Worm (Caenorhabditis elegans) whole organism, mixed stage, embryonic: ENCODE measurements around the gene ztf-31.

Experiments used
- M03D4.4 ChIP-seq: sonication (generic microtip); optimal IDR thresholded peaks from 2 replicates; lab custom pipeline; 2017; ENCODE audit warnings: mild to moderate bottlenecking, missing genetic modification characterization, missing compliant biosample characterization
- bed-3 ChIP-seq: fragments of 200-800 bp; sonication (Bioruptor generic); optimal IDR thresholded peaks from 3 replicates; lab custom pipeline; 2018; ENCODE audit warnings: mild to moderate bottlenecking, missing genetic modification characterization, moderate library complexity, missing compliant biosample characterization
- blmp-1 ChIP-seq: fragments of 150-350 bp; optimal IDR thresholded peaks from 2 replicates; lab custom pipeline; 2014; ENCODE audit warnings: missing biosample characterization, missing genetic modification characterization
- ceh-39 ChIP-seq: fragments of 150-350 bp; optimal IDR thresholded peaks from 2 replicates; lab custom pipeline; 2014; ENCODE audit warnings: missing biosample characterization, missing genetic modification characterization
- ceh-43 ChIP-seq: fragments of 200-800 bp; sonication (Bioruptor generic); optimal IDR thresholded peaks from 2 replicates; lab custom pipeline; 2018; ENCODE audit warnings: mild to moderate bottlenecking, missing genetic modification characterization, moderate library complexity, missing compliant biosample characterization
- ceh-83 ChIP-seq: fragments of 200-800 bp; sonication (Bioruptor generic); optimal IDR thresholded peaks from 2 replicates; lab custom pipeline; 2018; ENCODE audit warnings: mild to moderate bottlenecking, missing genetic modification characterization, missing compliant biosample characterization
- ces-1 ChIP-seq: fragments of 150-350 bp; optimal IDR thresholded peaks from 2 replicates; lab custom pipeline; 2014; ENCODE audit warnings: missing biosample characterization, missing genetic modification reagents, missing genetic modification characterization
- elt-1 ChIP-seq: sonication (generic microtip); optimal IDR thresholded peaks from 2 replicates; lab custom pipeline; 2017; ENCODE audit warnings: missing genetic modification characterization, mild to moderate bottlenecking, missing compliant biosample characterization, antibody characterized with exemption, moderate library complexity, borderline replicate concordance; ENCODE audit not compliant: insufficient read depth
- elt-3 ChIP-seq: fragments of 150-350 bp; optimal IDR thresholded peaks from 2 replicates; lab custom pipeline; 2014; ENCODE audit warnings: missing biosample characterization, missing genetic modification characterization
- flh-1 ChIP-seq: fragments of 200-800 bp; sonication (Bioruptor generic); optimal IDR thresholded peaks from 2 replicates; lab custom pipeline; 2018; ENCODE audit warnings: mild to moderate bottlenecking, missing genetic modification characterization, moderate library complexity, missing compliant biosample characterization
- ham-2 ChIP-seq: fragments of 200-800 bp; sonication (Bioruptor generic); optimal IDR thresholded peaks from 2 replicates; lab custom pipeline; 2018; ENCODE audit warnings: mild to moderate bottlenecking, missing genetic modification characterization, missing compliant biosample characterization
- hlh-1 ChIP-seq: fragments of 150-350 bp; optimal IDR thresholded peaks from 2 replicates; lab custom pipeline; 2014; ENCODE audit warnings: missing biosample characterization, missing genetic modification reagents, missing genetic modification characterization
- lin-13 ChIP-seq: fragments of 150-350 bp; optimal IDR thresholded peaks from 2 replicates; lab custom pipeline; 2014; ENCODE audit warnings: missing biosample characterization, missing genetic modification characterization
- lin-32 ChIP-seq: fragments of 200-800 bp; sonication (Bioruptor generic); optimal IDR thresholded peaks from 2 replicates; lab custom pipeline; 2018; ENCODE audit warnings: mild to moderate bottlenecking, missing genetic modification characterization, missing compliant biosample characterization
- lsy-2 ChIP-seq: fragments of 150-350 bp; optimal IDR thresholded peaks from 2 replicates; lab custom pipeline; 2014; ENCODE audit warnings: missing biosample characterization, missing genetic modification characterization
- mab-5 ChIP-seq: fragments of 150-350 bp; optimal IDR thresholded peaks from 2 replicates; lab custom pipeline; 2014; ENCODE audit warnings: missing biosample characterization, missing genetic modification characterization
- mep-1 ChIP-seq: fragments of 150-350 bp; optimal IDR thresholded peaks from 2 replicates; lab custom pipeline; 2017; ENCODE audit warnings: missing biosample characterization, missing genetic modification reagents, missing genetic modification characterization, inconsistent platforms
- mls-2 ChIP-seq: sonication (generic microtip); optimal IDR thresholded peaks from 2 replicates; lab custom pipeline; 2016; ENCODE audit warnings: mild to moderate bottlenecking, missing genetic modification characterization, moderate library complexity, missing compliant biosample characterization
- nhr-12 ChIP-seq: fragments of 150-350 bp; optimal IDR thresholded peaks from 2 replicates; lab custom pipeline; 2014; ENCODE audit warnings: missing biosample characterization, missing genetic modification characterization
- nhr-2 ChIP-seq: fragments of 150-350 bp; optimal IDR thresholded peaks from 2 replicates; lab custom pipeline; 2014; ENCODE audit warnings: missing biosample characterization, missing genetic modification characterization
- nhr-237 ChIP-seq: fragments of 150-350 bp; optimal IDR thresholded peaks from 2 replicates; lab custom pipeline; 2014; ENCODE audit warnings: missing biosample characterization, missing genetic modification characterization
- nhr-28 ChIP-seq: fragments of 150-350 bp; optimal IDR thresholded peaks from 2 replicates; lab custom pipeline; 2014; ENCODE audit warnings: missing biosample characterization, missing genetic modification characterization
- nhr-76 ChIP-seq: sonication (generic microtip); optimal IDR thresholded peaks from 2 replicates; lab custom pipeline; 2017; ENCODE audit warnings: missing biosample characterization, missing genetic modification characterization
- pha-4 ChIP-seq: fragments of 150-350 bp; optimal IDR thresholded peaks from 2 replicates; lab custom pipeline; 2018; ENCODE audit warnings: missing biosample characterization, missing genetic modification reagents, missing genetic modification characterization
- sem-2 ChIP-seq: fragments of 200-800 bp; sonication (Bioruptor generic); optimal IDR thresholded peaks from 2 replicates; lab custom pipeline; 2018; ENCODE audit warnings: mild to moderate bottlenecking, missing genetic modification characterization, missing compliant biosample characterization
- snpc-4 ChIP-seq: fragments of 150-350 bp; optimal IDR thresholded peaks from 2 replicates; lab custom pipeline; 2014; ENCODE audit warnings: missing biosample characterization, missing genetic modification characterization
- sptf-1 ChIP-seq: sonication (generic microtip); optimal IDR thresholded peaks from 2 replicates; lab custom pipeline; 2017; ENCODE audit warnings: mild to moderate bottlenecking, missing genetic modification characterization, moderate library complexity, missing compliant biosample characterization
- tbx-8 ChIP-seq: fragments of 200-800 bp; sonication (Bioruptor generic); optimal IDR thresholded peaks from 2 replicates; lab custom pipeline; 2018; ENCODE audit warnings: mild to moderate bottlenecking, missing genetic modification characterization, moderate library complexity, missing compliant biosample characterization
- unc-120 ChIP-seq: sonication (generic microtip); optimal IDR thresholded peaks from 2 replicates; lab custom pipeline; 2017; ENCODE audit warnings: missing genetic modification characterization, missing compliant biosample characterization; ENCODE audit not compliant: poor library complexity, severe bottlenecking
- unc-39 ChIP-seq: fragments of 150-350 bp; optimal IDR thresholded peaks from 2 replicates; lab custom pipeline; 2014; ENCODE audit warnings: missing biosample characterization, missing genetic modification characterization
- unc-62 ChIP-seq: fragments of 150-350 bp; optimal IDR thresholded peaks from 2 replicates; lab custom pipeline; 2014; ENCODE audit warnings: missing biosample characterization, missing genetic modification reagents, missing genetic modification characterization
- zip-8 ChIP-seq: fragments of 150-350 bp; optimal IDR thresholded peaks from 2 replicates; lab custom pipeline; 2014; ENCODE audit warnings: missing biosample characterization, missing genetic modification characterization
- ztf-11 ChIP-seq: fragments of 150-350 bp; optimal IDR thresholded peaks from 2 replicates; lab custom pipeline; 2014; ENCODE audit warnings: missing biosample characterization, missing genetic modification characterization

The ztf-31 gene

DNA sequence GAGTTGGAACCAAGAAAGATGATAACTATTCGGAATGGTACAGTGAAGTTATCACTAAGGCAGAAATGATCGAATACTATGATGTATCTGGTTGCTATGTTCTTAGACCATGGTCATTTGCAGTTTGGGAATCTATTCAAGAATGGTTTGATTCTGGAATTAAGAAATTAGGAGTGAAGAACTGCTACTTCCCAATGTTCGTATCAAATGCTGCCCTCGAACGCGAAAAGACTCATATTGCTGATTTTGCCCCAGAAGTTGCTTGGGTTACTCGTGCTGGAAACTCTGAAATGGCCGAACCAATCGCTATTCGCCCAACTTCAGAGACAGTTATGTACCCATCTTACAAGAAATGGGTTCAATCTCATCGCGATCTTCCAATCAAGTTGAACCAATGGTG lies 1.7 kb upstream of the ztf-31 start:
- no peak for TF ChIP-seq hlh-1
- TF ChIP-seq ham-2 (GFP tag; lab: Kevin White, UChicago) = no peak
- no peak for TF ChIP-seq tbx-8 (GFP tag; lab: Kevin White, UChicago)
- no peak for TF ChIP-seq ztf-11 (tag; lab: Kevin White, UChicago)

DNA sequence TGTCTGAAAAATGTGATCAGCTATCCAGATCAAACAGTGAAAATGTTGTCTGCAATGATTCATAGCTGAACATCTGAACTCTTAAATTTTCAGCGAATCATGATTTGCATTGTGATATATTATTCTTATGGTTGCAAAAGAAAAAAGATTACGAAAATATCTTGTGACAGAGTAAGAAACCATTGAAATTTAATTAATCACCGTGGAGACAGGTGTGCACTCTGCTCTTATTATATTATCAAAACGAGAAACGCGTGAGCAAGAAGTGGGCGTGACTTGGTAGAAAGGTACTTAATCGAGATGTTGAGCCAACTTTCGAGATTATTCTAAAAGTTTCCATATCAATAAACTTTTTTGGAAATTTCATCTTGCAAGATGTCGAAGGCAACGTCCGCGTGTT lies 1.8 kb downstream of the ztf-31 start, which contains the start of gene osm-10:
Gene osm-10 (plus strand): TSS at position 293 of the 400 bp plus-strand sequence.
- TF ChIP-seq snpc-4 (tag; lab: Kevin White, UChicago) (no peak), unc-120 (tag; lab: Kevin White, UChicago) (no peak), ham-2 (GFP tag; lab: Kevin White, UChicago) (no peak), M03D4.4 (tag; lab: Kevin White, UChicago) (no peak), unc-39 (no peak), flh-1 (GFP tag; lab: Kevin White, UChicago) (no peak), nhr-76 (tag; lab: Kevin White, UChicago) (no peak), nhr-28 (tag; lab: Kevin White, UChicago) (no peak), blmp-1 (no peak), ceh-43 (GFP tag; lab: Kevin White, UChicago) (no peak), mls-2 (tag; lab: Kevin White, UChicago) (no peak), pha-4 (tag; lab: Kevin White, UChicago) (no peak), nhr-2 (tag; lab: Kevin White, UChicago) (no peak), nhr-12 (tag; lab: Kevin White, UChicago) (no peak), ceh-39 (tag; lab: Kevin White, UChicago) (no peak), mep-1 (tag; lab: Kevin White, UChicago) (no peak), elt-1 (tag; lab: Kevin White, UChicago) (no peak), mab-5 (no peak), lin-32 (GFP tag; lab: Kevin White, UChicago) (no peak)

- TF ChIP-seq elt-3 (tag; lab: Kevin White, UChicago) = no peak
- no peak for TF ChIP-seq bed-3
- TF ChIP-seq nhr-76 (tag; lab: Kevin White, UChicago) = no peak
- TF ChIP-seq nhr-237 (tag; lab: Kevin White, UChicago) = no peak
- TF ChIP-seq, all 35 proteins: peak for 0
Measured at ce11 chrIII:7246389-7246788, 5.2 kb downstream of the ztf-31 start.

DNA sequence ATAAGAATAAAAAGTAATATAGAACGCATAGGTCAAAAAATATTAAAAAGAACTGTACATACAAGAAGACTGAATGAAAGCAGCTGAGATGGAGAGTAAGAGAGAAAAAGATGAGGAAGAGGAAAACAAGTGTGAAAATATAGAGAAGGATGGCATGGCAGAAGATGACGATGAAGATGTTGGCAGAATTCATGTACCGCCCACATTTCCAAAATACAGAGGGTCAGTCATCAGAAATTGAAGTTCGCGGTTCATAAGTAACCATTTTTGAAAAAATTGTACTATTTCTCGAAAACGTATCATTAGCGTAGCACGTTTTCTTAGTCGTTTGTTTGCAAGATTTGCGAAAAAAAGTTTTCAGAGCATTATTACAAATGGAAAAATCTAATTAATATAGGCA lies 6.6 kb downstream of the ztf-31 start, which contains the start of gene zmp-6:
Gene zmp-6 (minus strand): TSS at position 101 of the 400 bp plus-strand sequence.
- no peak for TF ChIP-seq sem-2 (GFP tag; lab: Kevin White, UChicago)
- no peak for TF ChIP-seq ceh-83 (GFP tag; lab: Kevin White, UChicago)
- no peak for TF ChIP-seq nhr-237 (tag; lab: Kevin White, UChicago)
- TF ChIP-seq nhr-12 (tag; lab: Kevin White, UChicago) = no peak
- TF ChIP-seq lin-32 (GFP tag; lab: Kevin White, UChicago) = no peak

- TF ChIP-seq ces-1 = peak; percentile 81
- TF ChIP-seq unc-120 (tag; lab: Kevin White, UChicago) = no peak
- no peak for TF ChIP-seq elt-3 (tag; lab: Kevin White, UChicago)
- TF ChIP-seq lsy-2 = no peak
Measured at ce11 chrIII:7253669-7254068, 12.5 kb downstream of the ztf-31 start.

DNA sequence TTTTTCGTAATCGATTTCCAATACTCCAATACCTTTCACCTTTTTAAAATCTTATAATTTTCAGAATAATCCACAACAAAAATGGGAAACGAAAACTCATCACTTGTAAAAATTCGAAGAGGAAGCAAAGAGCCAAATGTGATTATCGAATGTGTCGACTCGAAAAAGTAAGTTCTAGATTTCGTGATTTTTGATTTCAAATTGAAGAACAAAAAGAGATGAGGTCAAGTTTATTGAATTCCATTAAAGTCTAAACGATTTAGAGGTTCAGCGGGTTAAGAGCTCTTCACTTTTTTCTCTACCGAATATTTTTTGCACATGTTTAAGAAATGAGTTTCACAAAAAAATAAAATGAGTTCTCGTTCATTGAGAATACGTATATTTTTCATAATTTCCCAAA lies 17.8 kb downstream of the ztf-31 start, which contains the start of gene B0361.4:
Gene B0361.4 (plus strand): TSS at position 61 of the 400 bp plus-strand sequence.
- TF ChIP-seq flh-1 (GFP tag; lab: Kevin White, UChicago) (no peak), elt-1 (tag; lab: Kevin White, UChicago) (no peak), sem-2 (GFP tag; lab: Kevin White, UChicago) (no peak), ceh-39 (tag; lab: Kevin White, UChicago) (no peak), ceh-83 (GFP tag; lab: Kevin White, UChicago) (no peak), zip-8 (tag; lab: Kevin White, UChicago) (no peak), mep-1 (tag; lab: Kevin White, UChicago) (no peak), lin-13 (no peak), unc-120 (tag; lab: Kevin White, UChicago) (no peak), nhr-76 (tag; lab: Kevin White, UChicago) (no peak), unc-39 (no peak), sptf-1 (no peak), unc-62 (no peak), bed-3 (no peak), M03D4.4 (tag; lab: Kevin White, UChicago) (no peak), ztf-11 (tag; lab: Kevin White, UChicago) (no peak), snpc-4 (tag; lab: Kevin White, UChicago) (no peak), lsy-2 (no peak), nhr-28 (tag; lab: Kevin White, UChicago) (no peak)
